Worm (Caenorhabditis elegans): Measurements from ENCODE around the gene rnp-1.

DNA sequence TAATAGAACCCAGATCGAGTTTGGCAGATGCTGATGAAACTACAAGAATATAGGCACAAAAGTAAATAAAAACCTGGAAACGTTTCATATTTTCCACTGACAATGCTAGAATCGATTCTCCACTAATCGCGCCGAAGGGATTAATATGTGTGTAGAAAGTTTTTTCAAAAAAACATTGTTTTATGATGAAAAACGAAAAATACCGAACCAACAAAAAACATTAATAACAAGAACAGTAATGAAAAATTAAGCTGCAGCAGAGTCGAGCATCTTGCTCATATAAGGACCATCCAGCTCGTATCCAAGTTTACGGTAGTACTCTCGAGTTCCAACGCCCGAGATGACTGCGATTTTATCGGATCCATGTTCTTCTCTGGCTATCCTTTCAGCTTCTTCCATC, 12.7 kb upstream of the rnp-1 start, which contains the start of gene clec-224:
- TF ChIP-seq F13H6.1 (tag; optimal IDR thresholded peaks at IDR 0.05) (no peak), unc-55 (GFP tag; optimal IDR thresholded peaks at IDR 0.05) (no peak), unc-3 (GFP tag; conservative IDR thresholded peaks at IDR 0.05) (no peak), unc-3 (tag; optimal IDR thresholded peaks at IDR 0.05) (no peak), ceh-45 (GFP tag; IDR thresholded peaks at IDR 0.05) (no peak), ets-4 (tag; optimal IDR thresholded peaks at IDR 0.05) (no peak), hlh-8 (tag; optimal IDR thresholded peaks at IDR 0.05) (no peak), elt-2 (tag; optimal IDR thresholded peaks at IDR 0.05) (no peak), pat-9 (tag; optimal IDR thresholded peaks at IDR 0.05) (no peak), nhr-11 (tag; optimal IDR thresholded peaks at IDR 0.05) (no peak), rnt-1 (tag; optimal IDR thresholded peaks at IDR 0.05) (no peak)

Measured in whole organism, late embryonic.